Fruit fly (Drosophila melanogaster) whole organism, embryonic: Measurements from ENCODE around the gene CG31102.

Experiments
- CG10366 ChIP-seq: fragments of 200-800 bp; sonication (Bioruptor generic); IDR thresholded peaks from 2 replicates; pipeline ENCODE4 v1.3.6; 2022; ENCODE audit warnings: missing biosample characterization, missing genetic modification characterization
- CG3407 ChIP-seq: fragments of 200-800 bp; sonication (Bioruptor generic); optimal IDR thresholded peaks from 2 replicates; lab custom pipeline; 2018; ENCODE audit warnings: missing biosample characterization, mild to moderate bottlenecking, missing genetic modification characterization
- CG6791 ChIP-seq: fragments of 200-800 bp; sonication (Bioruptor generic); IDR thresholded peaks from 3 replicates; pipeline ENCODE4 v1.3.6; 2022; ENCODE audit warnings: missing biosample characterization, missing genetic modification characterization; ENCODE audit not compliant: partially characterized antibody
- CG7963 ChIP-seq: fragments of 200-800 bp; sonication (Bioruptor generic); IDR thresholded peaks from 3 replicates; pipeline ENCODE4 v1.3.6; 2022; ENCODE audit warnings: missing biosample characterization, missing genetic modification characterization; ENCODE audit not compliant: partially characterized antibody
- CG8281 ChIP-seq: fragments of 200-800 bp; sonication (Bioruptor generic); optimal IDR thresholded peaks from 2 replicates; lab custom pipeline; 2018; ENCODE audit warnings: missing biosample characterization, mild to moderate bottlenecking, missing genetic modification characterization, moderate library complexity
- CG9876 ChIP-seq: fragments of 200-800 bp; sonication (Bioruptor generic); optimal IDR thresholded peaks from 2 replicates; lab custom pipeline; 2016; ENCODE audit warnings: missing biosample characterization, missing genetic modification characterization
- HLH3B ChIP-seq: fragments of 200-800 bp; sonication (Bioruptor generic); IDR thresholded peaks from 2 replicates; pipeline ENCODE4 v1.3.6; 2022; ENCODE audit warnings: missing biosample characterization, missing genetic modification characterization
- disco-r ChIP-seq: fragments of 200-800 bp; sonication (Bioruptor generic); optimal IDR thresholded peaks from 2 replicates; lab custom pipeline; 2016; ENCODE audit warnings: missing biosample characterization, missing genetic modification characterization
- grn ChIP-seq: fragments of 200-800 bp; sonication (Bioruptor generic); optimal IDR thresholded peaks from 3 replicates; lab custom pipeline; 2017; ENCODE audit warnings: missing biosample characterization, missing genetic modification characterization
- hbn ChIP-seq: fragments of 200-800 bp; sonication (Bioruptor generic); IDR thresholded peaks from 2 replicates; pipeline ENCODE4 v1.3.6; 2022; ENCODE audit warnings: missing biosample characterization, missing genetic modification characterization; ENCODE audit not compliant: partially characterized antibody
- her ChIP-seq: fragments of 200-800 bp; sonication (Bioruptor generic); optimal IDR thresholded peaks from 2 replicates; lab custom pipeline; 2016; ENCODE audit warnings: missing biosample characterization, missing genetic modification characterization
- ranshi ChIP-seq: fragments of 200-800 bp; sonication (Bioruptor generic); IDR thresholded peaks from 2 replicates; pipeline ENCODE4 v1.3.6; 2022; ENCODE audit warnings: missing biosample characterization, missing genetic modification characterization
- sima ChIP-seq: fragments of 200-800 bp; sonication (Bioruptor generic); optimal IDR thresholded peaks from 2 replicates; lab custom pipeline; 2016; ENCODE audit warnings: missing biosample characterization, missing genetic modification characterization
- so ChIP-seq: fragments of 200-800 bp; sonication (Bioruptor generic); IDR thresholded peaks from 3 replicates; pipeline ENCODE4 v1.3.6; 2022; ENCODE audit warnings: missing biosample characterization, missing genetic modification characterization
- tgo ChIP-seq: fragments of 200-800 bp; sonication (Bioruptor generic); IDR thresholded peaks from 3 replicates; pipeline ENCODE4 v1.3.6; 2022; ENCODE audit warnings: missing biosample characterization, missing genetic modification characterization

The CG31102 gene

DNA sequence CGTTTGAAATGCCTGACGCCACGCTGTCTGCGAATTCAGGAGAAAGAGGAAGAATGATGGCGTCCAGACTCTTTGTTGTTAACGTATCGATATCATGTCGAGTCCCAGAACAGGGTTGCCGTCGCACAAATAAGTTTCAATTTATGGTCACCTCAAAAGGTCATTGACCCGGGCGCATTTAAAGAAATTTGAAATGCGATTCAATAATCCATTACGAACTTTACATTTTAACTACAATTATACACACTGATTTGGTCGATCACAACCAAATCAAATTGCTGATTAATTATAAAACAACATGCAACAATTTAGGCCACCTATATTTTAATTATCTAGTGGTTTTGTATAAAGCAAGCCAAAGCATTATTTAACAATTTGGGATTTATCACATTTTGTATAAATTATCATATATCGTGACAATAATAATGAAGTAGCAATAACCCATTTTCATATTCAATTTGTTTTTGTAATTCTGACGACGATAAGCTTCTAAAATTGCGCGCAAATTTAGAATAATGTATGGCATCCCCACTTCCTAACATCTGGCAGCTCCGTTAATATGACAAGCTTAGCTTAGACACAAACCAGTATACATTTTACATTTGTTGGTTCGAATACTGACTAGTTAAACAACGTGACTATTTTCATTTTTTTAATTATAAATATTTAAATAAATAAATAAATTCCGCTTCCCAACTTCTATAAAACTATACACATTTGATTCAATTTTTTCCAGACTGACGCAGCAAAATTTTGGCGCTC, 50.2 kb downstream of the CG31102 start, which contains the start of gene bam (continued):
- TF ChIP-seq CG6791 (GFP tag; lab: Robert Waterston, UW) (0 out of 3 replicates have a peak, but pooled peaks have one; percentile 47), CG9876 (GFP tag; lab: Kevin White, UChicago) (no peak), CG7963 (GFP tag; lab: Robert Waterston, UW) (no peak), disco-r (GFP tag; lab: Kevin White, UChicago) (no peak), so (GFP tag; lab: Robert Waterston, UW) (no peak), grn (GFP tag; lab: Kevin White, UChicago) (no peak), her (GFP tag; lab: Kevin White, UChicago) (no peak), CG8281 (tag; lab: Kevin White, UChicago) (no peak), HLH3B (GFP tag; lab: Robert Waterston, UW) (no peak), CG3407 (GFP tag; lab: Kevin White, UChicago) (no peak), sima (GFP tag; lab: Kevin White, UChicago) (no peak), CG10366 (no peak), tgo (GFP tag; lab: Robert Waterston, UW) (no peak), ranshi (GFP tag; lab: Robert Waterston, UW) (no peak), hbn (GFP tag; lab: Robert Waterston, UW) (no peak)
- TF ChIP-seq, all 482 proteins: peak for 60
